Fruit fly (Drosophila melanogaster): ENCODE data around the gene Ubx.
A peak's percentile ranks its signal among the peaks of the same experiment; 100 is the strongest.

The Ubx gene

DNA sequence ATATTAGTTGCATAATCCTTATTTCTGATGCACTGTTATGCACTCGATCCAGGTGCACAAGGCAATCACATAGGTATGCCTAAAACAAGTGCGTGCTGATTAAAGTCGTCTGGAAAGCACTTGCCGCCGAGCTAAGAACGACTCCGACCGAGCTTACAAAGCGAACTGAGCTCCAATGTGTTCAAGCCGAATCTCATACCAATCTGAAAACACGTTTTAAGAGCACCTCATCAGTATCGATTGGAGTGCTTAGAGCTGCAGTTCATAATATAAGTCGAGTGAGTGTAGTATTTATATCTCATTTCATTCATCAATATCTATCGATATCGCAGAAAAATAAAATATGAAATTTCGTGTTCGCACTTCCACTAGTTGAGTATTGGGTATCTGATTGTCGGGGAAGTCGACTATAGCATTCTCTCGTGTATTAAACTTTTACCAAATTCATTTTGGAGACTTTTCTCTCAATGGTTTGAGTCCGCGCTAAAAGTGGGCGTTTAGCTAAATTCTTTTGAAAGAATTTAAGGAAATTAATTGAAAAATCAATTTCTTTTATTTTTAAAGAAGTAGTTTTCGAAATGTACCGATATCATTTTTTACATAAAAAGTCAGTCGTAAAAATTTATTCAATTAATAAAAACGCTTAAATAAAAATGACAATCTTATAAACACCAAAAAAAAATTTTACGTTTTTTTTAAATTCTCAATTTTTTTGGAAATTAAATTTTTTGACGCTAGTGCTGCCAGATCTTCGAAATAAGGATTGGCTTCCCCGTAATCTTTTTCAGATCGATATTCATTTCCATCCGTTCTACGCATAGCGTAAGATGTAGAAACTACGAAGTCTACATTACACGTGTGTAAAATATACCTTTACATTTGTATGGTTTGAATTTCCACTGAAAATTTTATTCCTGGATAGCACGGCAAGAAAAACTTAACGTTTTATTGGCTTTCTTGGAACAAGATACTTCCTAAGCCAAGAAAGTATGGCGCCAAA is 78.4 kb downstream of the Ubx start, which contains the start of gene modSP (continued):
- TF ChIP-seq CG17359 (tag; optimal IDR thresholded peaks at IDR 0.05): no peak
- no peak for TF ChIP-seq CG13123 (GFP tag; optimal IDR thresholded peaks at IDR 0.05)
- peak in 1 of 2 experiments; percentile 42 for TF ChIP-seq dpn (GFP tag; optimal IDR thresholded peaks at IDR 0.05)
- TF ChIP-seq CG16779 (GFP tag; IDR thresholded peaks at IDR 0.05): no peak
- no peak for TF ChIP-seq NC2α (GFP tag; optimal IDR thresholded peaks at IDR 0.05)
- TF ChIP-seq aop (GFP tag; IDR thresholded peaks at IDR 0.05): no peak
- no peak for TF ChIP-seq tio (GFP tag; optimal IDR thresholded peaks at IDR 0.05)
- TF ChIP-seq CG9437 (GFP tag; optimal IDR thresholded peaks at IDR 0.05): peak; percentile 86
- TF ChIP-seq CG42726 (GFP tag; IDR thresholded peaks at IDR 0.05; ENCODE audit: partially characterized antibody): peak; percentile 68; the same call in 1 of the 2 replicates
- TF ChIP-seq zen2 (GFP tag; IDR thresholded peaks at IDR 0.05; ENCODE audit: partially characterized antibody): no peak; the same call in 2 of the 3 replicates
- no peak for TF ChIP-seq CG12942 (GFP tag; optimal IDR thresholded peaks at IDR 0.05)
- no peak for TF ChIP-seq CG15011 (GFP tag; optimal IDR thresholded peaks at IDR 0.05)
- TF ChIP-seq unc-4 (GFP tag; IDR thresholded peaks at IDR 0.05; ENCODE audit: partially characterized antibody): peak; percentile 60; the same call in 1 of the 2 replicates
- no peak for TF ChIP-seq croc (GFP tag; conservative IDR thresholded peaks at IDR 0.05)
- no peak for TF ChIP-seq CG8944 (GFP tag; optimal IDR thresholded peaks at IDR 0.05)
- no peak for TF ChIP-seq ERR (GFP tag; optimal IDR thresholded peaks at IDR 0.05)
- TF ChIP-seq CG18599 (GFP tag; optimal IDR thresholded peaks at IDR 0.05): peak; percentile 35
- TF ChIP-seq Usf (GFP tag; optimal IDR thresholded peaks at IDR 0.05): no peak
- no peak for TF ChIP-seq gcm (GFP tag; optimal IDR thresholded peaks at IDR 0.05)
- TF ChIP-seq Xbp1 (GFP tag; optimal IDR thresholded peaks at IDR 0.05): peak; percentile 47
- no peak for TF ChIP-seq p53 (GFP tag; optimal IDR thresholded peaks at IDR 0.05)
- TF ChIP-seq CG32767 (GFP tag; IDR thresholded peaks at IDR 0.05): no peak
- no peak for TF ChIP-seq gt (GFP tag; IDR thresholded peaks at IDR 0.05)
- no peak for TF ChIP-seq Oaz (GFP tag; IDR thresholded peaks at IDR 0.05)
- TF ChIP-seq odd (GFP tag; optimal IDR thresholded peaks at IDR 0.05): no peak
- no peak for TF ChIP-seq Lim3 (GFP tag; IDR thresholded peaks at IDR 0.05)
- 0 out of 2 replicates have a peak, but pooled peaks have one; percentile 15 for TF ChIP-seq CG11085 (GFP tag; IDR thresholded peaks at IDR 0.05)
- peak; percentile 80 for TF ChIP-seq Dll (GFP tag; IDR thresholded peaks at IDR 0.05; ENCODE audit: partially characterized antibody)
- TF ChIP-seq sqz (GFP tag; optimal IDR thresholded peaks at IDR 0.05): no peak
- no peak for TF ChIP-seq schlank (tag; optimal IDR thresholded peaks at IDR 0.05)
- peak; percentile 31; the same call in 1 of the 2 replicates for TF ChIP-seq sisA (GFP tag; IDR thresholded peaks at IDR 0.05)
- no peak for TF ChIP-seq esg (GFP tag; conservative IDR thresholded peaks at IDR 0.05)
- peak; percentile 1 for TF ChIP-seq chn (GFP tag; optimal IDR thresholded peaks at IDR 0.05)
- no peak for TF ChIP-seq pho (GFP tag; optimal IDR thresholded peaks at IDR 0.05)
- no peak for TF ChIP-seq Dip3 (GFP tag; optimal IDR thresholded peaks at IDR 0.05)
- TF ChIP-seq HHEX (GFP tag; optimal IDR thresholded peaks at IDR 0.05): no peak
- TF ChIP-seq pan (optimal IDR thresholded peaks at IDR 0.05): no peak
- peak in 1 of 2 experiments; percentile 61 for TF ChIP-seq pan (GFP tag; optimal IDR thresholded peaks at IDR 0.05 in 1 of 2, IDR thresholded peaks at IDR 0.05 in 1 of 2)
- peak; percentile 35 for TF ChIP-seq CG8924 (tag; optimal IDR thresholded peaks at IDR 0.05)
- TF ChIP-seq so (GFP tag; IDR thresholded peaks at IDR 0.05): 0 out of 3 replicates have a peak, but pooled peaks have one; percentile 7
- no peak for TF ChIP-seq CG1792 (GFP tag; optimal IDR thresholded peaks at IDR 0.05)
- TF ChIP-seq Dip2 (GFP tag; IDR thresholded peaks at IDR 0.05): no peak
- peak; percentile 38 for TF ChIP-seq Hr3 (GFP tag; optimal IDR thresholded peaks at IDR 0.05)
- no peak; the same call in 1 of the 2 replicates for TF ChIP-seq Drgx (GFP tag; IDR thresholded peaks at IDR 0.05)
- TF ChIP-seq CG10267 (tag; optimal IDR thresholded peaks at IDR 0.05): peak; percentile 35
- no peak for TF ChIP-seq peb (GFP tag; IDR thresholded peaks at IDR 0.05)
- TF ChIP-seq Side (GFP tag; optimal IDR thresholded peaks at IDR 0.05): no peak
- no peak for TF ChIP-seq CG2129 (GFP tag; IDR thresholded peaks at IDR 0.05; ENCODE audit: partially characterized antibody)
- no peak for TF ChIP-seq CG9876 (GFP tag; optimal IDR thresholded peaks at IDR 0.05)

All from whole organism, embryonic.